Worm (Caenorhabditis elegans) whole organism, late embryonic: ENCODE measurements around the gene F22E12.3.

ENCODE experiments used
- gmeb-2 ChIP-seq: sonication (generic microtip); optimal IDR thresholded peaks from 2 replicates; lab custom pipeline; 2016; ENCODE audit warnings: missing genetic modification characterization, inconsistent platforms, missing compliant biosample characterization
- hlh-6 ChIP-seq: sonication (generic microtip); optimal IDR thresholded peaks from 2 replicates; lab custom pipeline; 2016; ENCODE audit warnings: missing genotype, missing genetic modification characterization, missing compliant biosample characterization
- lim-6 ChIP-seq: sonication (generic microtip); optimal IDR thresholded peaks from 2 replicates; lab custom pipeline; 2016; ENCODE audit warnings: missing genetic modification characterization, missing compliant biosample characterization
- nfya-1 ChIP-seq: sonication (generic microtip); optimal IDR thresholded peaks from 2 replicates; lab custom pipeline; 2017; ENCODE audit warnings: missing genetic modification characterization, mild to moderate bottlenecking, missing compliant biosample characterization, antibody characterized with exemption, moderate library complexity
- pha-2 ChIP-seq: sonication (generic microtip); optimal IDR thresholded peaks from 2 replicates; lab custom pipeline; 2017; ENCODE audit warnings: mild to moderate bottlenecking, missing genetic modification characterization, missing compliant biosample characterization
- rnt-1 ChIP-seq: sonication (generic microtip); optimal IDR thresholded peaks from 2 replicates; lab custom pipeline; 2016; ENCODE audit warnings: missing genetic modification characterization, missing compliant biosample characterization
- unc-42 ChIP-seq: sonication (generic microtip); optimal IDR thresholded peaks from 2 replicates; lab custom pipeline; 2016; ENCODE audit warnings: missing genotype, missing genetic modification characterization, missing compliant biosample characterization

DNA sequence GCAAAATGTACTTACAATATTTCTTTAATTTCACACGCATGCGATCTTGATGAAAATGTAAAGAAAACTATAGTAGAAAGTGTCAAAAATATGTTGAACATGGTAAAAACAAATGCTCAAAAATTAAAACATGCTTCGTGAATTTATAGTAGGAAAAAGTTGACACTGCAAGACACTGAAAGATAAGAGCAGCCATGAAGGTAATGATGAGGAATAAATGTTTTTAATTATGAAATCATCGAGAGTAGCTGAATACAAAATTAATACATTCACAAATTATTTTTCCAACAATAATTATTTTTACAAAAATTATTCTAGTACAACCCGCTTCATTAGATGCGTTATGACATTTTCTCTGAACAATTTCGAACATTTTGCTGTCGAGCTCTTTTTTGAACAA is 46.3 kb downstream of the F22E12.3 start, which contains the start of gene F15H10.10:
- no peak for TF ChIP-seq nfya-1
- no peak for TF ChIP-seq rnt-1 (tag; lab: Kevin White, UChicago)
- TF ChIP-seq hlh-6 (tag; lab: Kevin White, UChicago), result no peak
- no peak for TF ChIP-seq lim-6
- no peak for TF ChIP-seq pha-2 (tag; lab: Kevin White, UChicago)
- no peak for TF ChIP-seq gmeb-2 (tag; lab: Kevin White, UChicago)
- TF ChIP-seq unc-42 (tag; lab: Kevin White, UChicago), result no peak
